Fruit fly (Drosophila melanogaster): ENCODE measurements around the gene CG13386.

The CG13386 gene

dm6 chr2L:8421717-8422116, 22.9 kb downstream of the CG13386 start:
- TF ChIP-seq lz (GFP tag; optimal IDR thresholded peaks at IDR 0.05) (no peak), CG4318 (GFP tag; optimal IDR thresholded peaks at IDR 0.05) (no peak), Eip93F (GFP tag; optimal IDR thresholded peaks at IDR 0.05) (no peak), net (GFP tag; optimal IDR thresholded peaks at IDR 0.05) (no peak), Ets21C (GFP tag; optimal IDR thresholded peaks at IDR 0.05) (no peak), salr (GFP tag; optimal IDR thresholded peaks at IDR 0.05) (no peak), CG15336 (GFP tag; IDR thresholded peaks at IDR 0.05) (no peak)

dm6 chr2L:8423047-8423446, 24.2 kb downstream of the CG13386 start:
- TF ChIP-seq CG6808 (GFP tag; optimal IDR thresholded peaks at IDR 0.05): no peak
- TF ChIP-seq Ets96B (tag; optimal IDR thresholded peaks at IDR 0.05): no peak
- TF ChIP-seq Eip78C (GFP tag): peak; percentile 49
- TF ChIP-seq dsx (GFP tag; optimal IDR thresholded peaks at IDR 0.05; ENCODE audit: poor library complexity, severe bottlenecking): peak; percentile 46
- TF ChIP-seq CG8319 (GFP tag; optimal IDR thresholded peaks at IDR 0.05): no peak
- TF ChIP-seq CG6854 (GFP tag; optimal IDR thresholded peaks at IDR 0.05): no peak

dm6 chr2L:8423460-8424089, 24.8 kb downstream of the CG13386 start:
- no peak for TF ChIP-seq CG8319 (GFP tag; optimal IDR thresholded peaks at IDR 0.05)
- TF ChIP-seq Hr4 (GFP tag; optimal IDR thresholded peaks at IDR 0.05): peak; percentile 3
- TF ChIP-seq topi (GFP tag; optimal IDR thresholded peaks at IDR 0.05): no peak
- TF ChIP-seq fd85E (GFP tag; optimal IDR thresholded peaks at IDR 0.05): no peak
- TF ChIP-seq Sox14 (GFP tag; optimal IDR thresholded peaks at IDR 0.05): no peak
- no peak for TF ChIP-seq cyc (GFP tag; optimal IDR thresholded peaks at IDR 0.05)
- TF ChIP-seq dsx (GFP tag; optimal IDR thresholded peaks at IDR 0.05; ENCODE audit: poor library complexity, severe bottlenecking): no peak
- TF ChIP-seq fkh (GFP tag; optimal IDR thresholded peaks at IDR 0.05): peak; percentile 23
- TF ChIP-seq CG11762 (GFP tag; optimal IDR thresholded peaks at IDR 0.05; ENCODE audit: insufficient read depth): no peak
- TF ChIP-seq CG6276 (GFP tag; optimal IDR thresholded peaks at IDR 0.05): no peak
- TF ChIP-seq dac (GFP tag; optimal IDR thresholded peaks at IDR 0.05): no peak
- TF ChIP-seq Blimp-1 (GFP tag; optimal IDR thresholded peaks at IDR 0.05): no peak
- TF ChIP-seq pdm3 (GFP tag; optimal IDR thresholded peaks at IDR 0.05): no peak
- no peak for TF ChIP-seq eg (GFP tag; IDR thresholded peaks at IDR 0.05)
- TF ChIP-seq Ets21C (GFP tag; optimal IDR thresholded peaks at IDR 0.05): no peak
- TF ChIP-seq CG11294 (GFP tag; IDR thresholded peaks at IDR 0.05): no peak
- TF ChIP-seq CG10669 (GFP tag; optimal IDR thresholded peaks at IDR 0.05): peak; percentile 36
- no peak for TF ChIP-seq CG34406 (GFP tag; optimal IDR thresholded peaks at IDR 0.05)
- peak; percentile 20 for TF ChIP-seq Ets96B (tag; optimal IDR thresholded peaks at IDR 0.05)
- TF ChIP-seq esn (GFP tag; optimal IDR thresholded peaks at IDR 0.05): peak; percentile 35
- no peak for TF ChIP-seq CG11902 (GFP tag; optimal IDR thresholded peaks at IDR 0.05)
- TF ChIP-seq Eip78C (GFP tag): peak; percentile 54
- TF ChIP-seq CG32006 (GFP tag; optimal IDR thresholded peaks at IDR 0.05): no peak
- peak in 1 of 2 experiments; percentile 33 for TF ChIP-seq ss (GFP tag; optimal IDR thresholded peaks at IDR 0.05)
- TF ChIP-seq Hr39 (GFP tag; optimal IDR thresholded peaks at IDR 0.05): no peak
- no peak for TF ChIP-seq Sox15 (GFP tag; optimal IDR thresholded peaks at IDR 0.05)
- TF ChIP-seq Smox (GFP tag; optimal IDR thresholded peaks at IDR 0.05): no peak
- no peak for TF ChIP-seq CG16779 (tag; optimal IDR thresholded peaks at IDR 0.05)
- no peak for TF ChIP-seq Lpt (GFP tag; optimal IDR thresholded peaks at IDR 0.05)
- no peak for TF ChIP-seq CG4318 (GFP tag; optimal IDR thresholded peaks at IDR 0.05)
- no peak for TF ChIP-seq net (GFP tag; optimal IDR thresholded peaks at IDR 0.05)
- TF ChIP-seq CG3032 (tag; optimal IDR thresholded peaks at IDR 0.05): no peak
- no peak for TF ChIP-seq CG6792 (GFP tag; optimal IDR thresholded peaks at IDR 0.05)
- no peak for TF ChIP-seq CG9139 (GFP tag; optimal IDR thresholded peaks at IDR 0.05)
- no peak for TF ChIP-seq CG7368 (GFP tag; optimal IDR thresholded peaks at IDR 0.05)
- TF ChIP-seq Eip75B (GFP tag; optimal IDR thresholded peaks at IDR 0.05): no peak
- no peak for TF ChIP-seq CG31627 (GFP tag; optimal IDR thresholded peaks at IDR 0.05)
- peak; percentile 24 for TF ChIP-seq CG10631 (GFP tag; optimal IDR thresholded peaks at IDR 0.05)
- TF ChIP-seq CG6808 (GFP tag; optimal IDR thresholded peaks at IDR 0.05): peak; percentile 58
- TF ChIP-seq Met (GFP tag; optimal IDR thresholded peaks at IDR 0.05): peak; percentile 40
- TF ChIP-seq CG8632 (GFP tag; optimal IDR thresholded peaks at IDR 0.05): no peak
- no peak for TF ChIP-seq salr (GFP tag; optimal IDR thresholded peaks at IDR 0.05)
